Worm (Caenorhabditis elegans): ENCODE data around the gene F26D2.3.

F26D2.3 gene

ce11 chrV:16407663-16408062 is at the start of gene F26D2.3:
F26D2.3 (plus strand) TSS chrV:16407963.
- TF ChIP-seq lir-3 (tag; optimal IDR thresholded peaks at IDR 0.05): no peak
- no peak for TF ChIP-seq madf-5 (GFP tag; IDR thresholded peaks at IDR 0.05)
- TF ChIP-seq dmd-6 (GFP tag; IDR thresholded peaks at IDR 0.05): no peak

- TF ChIP-seq dmd-8 (GFP tag; IDR thresholded peaks at IDR 0.05): no peak
Observed at ce11 chrV:16361350-16361749, 46.4 kb upstream of the F26D2.3 start.

- TF ChIP-seq ama-1 (optimal IDR thresholded peaks at IDR 0.05): peak; percentile 55
- no peak for TF ChIP-seq Y105C5A.15 (GFP tag; IDR thresholded peaks at IDR 0.05)
- no peak for TF ChIP-seq ztf-11 (tag; optimal IDR thresholded peaks at IDR 0.05)
- no peak for TF ChIP-seq arid-1 (GFP tag; conservative IDR thresholded peaks at IDR 0.05)
- TF ChIP-seq T26A8.4 (GFP tag; IDR thresholded peaks at IDR 0.05): peak; percentile 58; the same call in 1 of the 2 replicates
- TF ChIP-seq aha-1 (tag): peak; percentile 36
- TF ChIP-seq lsy-2 (tag; optimal IDR thresholded peaks at IDR 0.05): no peak
- no peak for TF ChIP-seq attf-4 (tag; optimal IDR thresholded peaks at IDR 0.05)
- TF ChIP-seq dve-1 (tag; optimal IDR thresholded peaks at IDR 0.05; ENCODE audit: insufficient read depth): peak; percentile 11
- no peak for TF ChIP-seq zag-1 (tag; optimal IDR thresholded peaks at IDR 0.05)
- 0 out of 2 replicates have a peak, but pooled peaks have one; percentile 29 for TF ChIP-seq mdt-29 (GFP tag; IDR thresholded peaks at IDR 0.05)
- no peak for TF ChIP-seq nhr-237 (tag; optimal IDR thresholded peaks at IDR 0.05)
- peak; percentile 25 for TF ChIP-seq F10B5.3 (tag; optimal IDR thresholded peaks at IDR 0.05)
- 0 out of 2 replicates have a peak, but pooled peaks have one; percentile 9 for TF ChIP-seq lin-38 (GFP tag; IDR thresholded peaks at IDR 0.05)
- TF ChIP-seq ceh-62 (tag; optimal IDR thresholded peaks at IDR 0.05): no peak
- peak; percentile 37 for TF ChIP-seq R02D3.7 (tag; optimal IDR thresholded peaks at IDR 0.05)
Observed at ce11 chrV:16367575-16367974, 40.2 kb upstream of the F26D2.3 start, which contains the start of gene W08G11.3. W08G11.3 (plus strand) TSS chrV:16367681.

- no peak for TF ChIP-seq zag-1 (tag; optimal IDR thresholded peaks at IDR 0.05)
- TF ChIP-seq ceh-62 (tag; optimal IDR thresholded peaks at IDR 0.05): no peak
- no peak for TF ChIP-seq lin-1 (GFP tag; IDR thresholded peaks at IDR 0.05)
- TF ChIP-seq unc-39 (tag; optimal IDR thresholded peaks at IDR 0.05): no peak
- TF ChIP-seq ztf-11 (tag; optimal IDR thresholded peaks at IDR 0.05): no peak
Observed at ce11 chrV:16368143-16368542, 39.6 kb upstream of the F26D2.3 start.

- no peak for TF ChIP-seq nhr-237 (tag; optimal IDR thresholded peaks at IDR 0.05)
- no peak for TF ChIP-seq skn-1 (tag; optimal IDR thresholded peaks at IDR 0.05)
- TF ChIP-seq nhr-111 (GFP tag; optimal IDR thresholded peaks at IDR 0.05): peak; percentile 76
- no peak for TF ChIP-seq nhr-76 (tag; optimal IDR thresholded peaks at IDR 0.05)
- TF ChIP-seq nhr-42 (GFP tag; IDR thresholded peaks at IDR 0.05): peak; percentile 84
- TF ChIP-seq unc-130 (GFP tag; optimal IDR thresholded peaks at IDR 0.05): peak; percentile 73
- peak; percentile 82 for TF ChIP-seq lin-1 (GFP tag; IDR thresholded peaks at IDR 0.05)
- TF ChIP-seq madf-5 (GFP tag; IDR thresholded peaks at IDR 0.05): peak; percentile 65 to 79; a peak in 2 of 4 replicates
- peak; percentile 83 for TF ChIP-seq spr-3 (GFP tag; optimal IDR thresholded peaks at IDR 0.05)
- no peak for TF ChIP-seq aly-2 (tag; optimal IDR thresholded peaks at IDR 0.05)
- no peak for TF ChIP-seq zag-1 (tag; optimal IDR thresholded peaks at IDR 0.05)
- TF ChIP-seq mdt-29 (GFP tag; IDR thresholded peaks at IDR 0.05): peak; percentile 76
- TF ChIP-seq fkh-10 (GFP tag; optimal IDR thresholded peaks at IDR 0.05): no peak
- peak; percentile 74 for TF ChIP-seq duxl-1 (tag; optimal IDR thresholded peaks at IDR 0.05; ENCODE audit: poor library complexity)
- TF ChIP-seq lsy-2 (tag; optimal IDR thresholded peaks at IDR 0.05): peak in 1 of 2 experiments; percentile 68
- peak; percentile 90 for TF ChIP-seq lim-7 (GFP tag; IDR thresholded peaks at IDR 0.05)
- TF ChIP-seq mxl-3 (GFP tag; optimal IDR thresholded peaks at IDR 0.05): no peak
- peak; percentile 74; the same call in 1 of the 2 replicates for TF ChIP-seq lin-29 (GFP tag; IDR thresholded peaks at IDR 0.05)
- no peak for TF ChIP-seq egl-27 (tag; optimal IDR thresholded peaks at IDR 0.05)
- TF ChIP-seq ceh-82 (tag; optimal IDR thresholded peaks at IDR 0.05): no peak
- TF ChIP-seq ceh-32 (tag; optimal IDR thresholded peaks at IDR 0.05; ENCODE audit: poor library complexity): peak; percentile 9
- TF ChIP-seq saeg-2 (GFP tag; IDR thresholded peaks at IDR 0.05): no peak
- TF ChIP-seq F37D6.2 (tag; optimal IDR thresholded peaks at IDR 0.05): peak; percentile 39
- TF ChIP-seq ZK546.5 (tag; optimal IDR thresholded peaks at IDR 0.05): no peak
- TF ChIP-seq ZK337.2 (GFP tag; IDR thresholded peaks at IDR 0.05): peak; percentile 83
- peak; percentile 87 for TF ChIP-seq nhr-102 (tag; optimal IDR thresholded peaks at IDR 0.05)
- TF ChIP-seq unc-62 (GFP tag; optimal IDR thresholded peaks at IDR 0.05 in 1 of 2): peak in 1 of 2 experiments; percentile 97
- no peak for TF ChIP-seq unc-62 (tag; optimal IDR thresholded peaks at IDR 0.05)
- peak; percentile 66 for TF ChIP-seq gei-8 (GFP tag; optimal IDR thresholded peaks at IDR 0.05)
Observed at ce11 chrV:16370039-16370438, 37.7 kb upstream of the F26D2.3 start.
